Fruit fly (Drosophila melanogaster): Measurements from ENCODE around the gene CG42717.
A peak's percentile ranks its signal among the peaks of the same experiment; 100 is the strongest.

CG42717 gene

DNA sequence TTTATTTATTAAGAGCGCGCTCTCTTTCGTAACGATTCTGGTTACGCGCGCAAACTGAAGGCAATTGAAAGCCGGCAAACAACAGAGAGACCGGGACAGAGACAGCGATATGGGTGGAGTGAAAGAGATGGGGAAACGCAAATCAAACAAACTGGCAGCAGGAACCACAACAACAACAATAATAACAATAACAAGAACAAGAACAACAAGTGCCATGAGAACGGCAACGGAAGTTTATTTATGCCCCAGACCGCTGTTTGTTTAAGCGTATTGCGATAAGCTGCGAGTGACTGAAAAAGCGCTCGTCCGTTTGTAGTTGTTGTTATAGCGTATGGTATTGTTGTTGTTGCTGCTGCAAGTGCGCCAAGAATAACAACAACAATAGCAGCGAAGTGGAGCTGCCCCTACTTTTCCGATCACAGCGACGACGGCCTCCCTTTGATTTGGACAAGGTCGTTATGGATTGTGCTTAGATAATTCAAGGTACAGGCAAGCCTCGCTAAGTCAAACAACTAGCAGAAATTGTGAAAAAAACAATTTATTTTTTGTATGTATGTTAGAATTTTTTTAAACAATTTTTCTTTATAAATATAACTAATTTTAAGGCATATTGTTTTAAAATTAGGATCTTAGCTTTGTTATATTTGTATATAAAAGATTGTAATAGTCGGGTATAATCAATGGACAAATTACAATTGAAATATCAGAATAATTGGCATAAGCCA is 6.8 kb downstream of the CG42717 start (continued):
- TF ChIP-seq zen (tag; optimal IDR thresholded peaks at IDR 0.05) (peak; percentile 8), E2f2 (GFP tag; IDR thresholded peaks at IDR 0.05) (peak; percentile 55), gcm (GFP tag; optimal IDR thresholded peaks at IDR 0.05) (peak; percentile 49), Taf1 (GFP tag; IDR thresholded peaks at IDR 0.05) (no peak), CG33557 (GFP tag; optimal IDR thresholded peaks at IDR 0.05) (peak; percentile 85), CG13296 (GFP tag; optimal IDR thresholded peaks at IDR 0.05) (peak; percentile 59), ro (GFP tag; IDR thresholded peaks at IDR 0.05) (no peak), CG12942 (GFP tag; optimal IDR thresholded peaks at IDR 0.05) (peak; percentile 50), zfh2 (GFP tag; optimal IDR thresholded peaks at IDR 0.05) (no peak), run (tag; optimal IDR thresholded peaks at IDR 0.05) (peak; percentile 61), bowl (GFP tag; IDR thresholded peaks at IDR 0.05) (peak; percentile 79), nmo (GFP tag; optimal IDR thresholded peaks at IDR 0.05) (no peak), HmgZ (tag; optimal IDR thresholded peaks at IDR 0.05) (peak; percentile 77), MBD-R2 (GFP tag; IDR thresholded peaks at IDR 0.05) (no peak), Deaf1 (tag; optimal IDR thresholded peaks at IDR 0.05) (peak; percentile 41), repo (GFP tag; optimal IDR thresholded peaks at IDR 0.05) (peak; percentile 56), fd64A (GFP tag; optimal IDR thresholded peaks at IDR 0.05) (peak; percentile 91), Atf6 (GFP tag; IDR thresholded peaks at IDR 0.05) (peak; percentile 78), ems (GFP tag; optimal IDR thresholded peaks at IDR 0.05) (peak; percentile 14), slbo (GFP tag; IDR thresholded peaks at IDR 0.05) (0 out of 2 replicates have a peak, but pooled peaks have one; percentile 33), zf30C (GFP tag; optimal IDR thresholded peaks at IDR 0.05) (no peak), dysf (GFP tag; IDR thresholded peaks at IDR 0.05) (peak; percentile 28; the same call in 1 of the 3 replicates), CG12744 (GFP tag; optimal IDR thresholded peaks at IDR 0.05) (peak; percentile 67), CG7928 (GFP tag; optimal IDR thresholded peaks at IDR 0.05) (no peak), Hsf (GFP tag; optimal IDR thresholded peaks at IDR 0.05) (peak; percentile 48), exex (tag; optimal IDR thresholded peaks at IDR 0.05) (peak; percentile 45), Hmr (GFP tag; optimal IDR thresholded peaks at IDR 0.05) (peak; percentile 68), Awh (GFP tag; IDR thresholded peaks at IDR 0.05) (peak; percentile 72; the same call in 1 of the 2 replicates), lab (GFP tag; optimal IDR thresholded peaks at IDR 0.05) (peak; percentile 78), CG6791 (GFP tag; IDR thresholded peaks at IDR 0.05; ENCODE audit: partially characterized antibody) (no peak), CG18476 (GFP tag; optimal IDR thresholded peaks at IDR 0.05) (peak; percentile 48), Lhr (GFP tag; optimal IDR thresholded peaks at IDR 0.05) (peak; percentile 54), C15 (GFP tag; IDR thresholded peaks at IDR 0.05) (peak; percentile 11; the same call in 1 of the 3 replicates), CG9727 (GFP tag; optimal IDR thresholded peaks at IDR 0.05) (peak; percentile 75), gsb-n (tag; optimal IDR thresholded peaks at IDR 0.05) (peak; percentile 55), h (optimal IDR thresholded peaks at IDR 0.05) (no peak), wdn (GFP tag; IDR thresholded peaks at IDR 0.05) (peak; percentile 40; the same call in 1 of the 2 replicates), pan (optimal IDR thresholded peaks at IDR 0.05) (no peak), pan (GFP tag; optimal IDR thresholded peaks at IDR 0.05 in 1 of 2, IDR thresholded peaks at IDR 0.05 in 1 of 2) (peak in 1 of 2 experiments; percentile 78), Aef1 (GFP tag; IDR thresholded peaks at IDR 0.05) (peak; percentile 68), CG8089 (GFP tag; optimal IDR thresholded peaks at IDR 0.05) (peak; percentile 54), BtbVII (GFP tag; optimal IDR thresholded peaks at IDR 0.05) (peak; percentile 65), CG3838 (GFP tag; optimal IDR thresholded peaks at IDR 0.05) (peak; percentile 23), CG11695 (GFP tag; IDR thresholded peaks at IDR 0.05) (0 out of 3 replicates have a peak, but pooled peaks have one; percentile 37), sisA (GFP tag; IDR thresholded peaks at IDR 0.05) (peak; percentile 33; the same call in 1 of the 2 replicates), YL-1 (GFP tag; optimal IDR thresholded peaks at IDR 0.05) (peak; percentile 31), CrebB (tag; optimal IDR thresholded peaks at IDR 0.05) (peak; percentile 70), wek (GFP tag; optimal IDR thresholded peaks at IDR 0.05) (peak; percentile 75), CG7786 (GFP tag; optimal IDR thresholded peaks at IDR 0.05) (peak; percentile 24), stwl (tag; optimal IDR thresholded peaks at IDR 0.05) (no peak)

All from whole organism, embryonic.